Worm (Caenorhabditis elegans) whole organism, L4 larva: Measurements from ENCODE around the gene pdi-2.
A peak's percentile ranks its signal among the peaks of the same experiment; 100 is the strongest.

ENCODE experiments used
- F44E2.7 ChIP-seq: fragments of 200-800 bp; sonication (Bioruptor generic); IDR thresholded peaks from 2 replicates; pipeline ENCODE4 v2.1.2; 2022; ENCODE audit warnings: missing genetic modification characterization, missing compliant biosample characterization
- ama-1 ChIP-seq: fragments of 150-350 bp; optimal IDR thresholded peaks from 2 replicates; lab custom pipeline; 2014; ENCODE audit warnings: inconsistent platforms, mixed read lengths
- ceh-82 ChIP-seq: sonication (generic microtip); optimal IDR thresholded peaks from 2 replicates; lab custom pipeline; 2017; ENCODE audit warnings: missing biosample characterization, missing genetic modification characterization
- dve-1 ChIP-seq: sonication (generic microtip); optimal IDR thresholded peaks from 2 replicates; lab custom pipeline; 2017; ENCODE audit warnings: antibody characterized with exemption, mild to moderate bottlenecking, missing genetic modification characterization, missing compliant biosample characterization; ENCODE audit not compliant: insufficient read depth
- lin-13 ChIP-seq: fragments of 150-350 bp; optimal IDR thresholded peaks from 2 replicates; lab custom pipeline; 2014; ENCODE audit warnings: missing biosample characterization, missing genetic modification reagents, missing genetic modification characterization
- lin-15B ChIP-seq: fragments of 150-350 bp; sonication (generic microtip); optimal IDR thresholded peaks from 3 replicates; lab custom pipeline; 2014; ENCODE audit warnings: missing biosample characterization, missing genetic modification characterization
- lsy-2 ChIP-seq, 2 experiments: fragments of 150-350 bp in 1 of 2; sonication (generic microtip) in 1 of 2; optimal IDR thresholded peaks; 2 replicates each; lab custom pipeline; 2014 to 2017; ENCODE audit warnings: missing biosample characterization in 2 of 2, missing genetic modification characterization in 2 of 2
- nhr-11 ChIP-seq: fragments of 150-350 bp; optimal IDR thresholded peaks from 2 replicates; lab custom pipeline; 2014; ENCODE audit warnings: missing biosample characterization, missing genetic modification characterization
- nhr-77 ChIP-seq: fragments of 150-350 bp; optimal IDR thresholded peaks from 2 replicates; lab custom pipeline; 2014; ENCODE audit warnings: missing biosample characterization, missing genetic modification characterization
- zag-1 ChIP-seq: fragments of 150-350 bp; optimal IDR thresholded peaks from 2 replicates; lab custom pipeline; 2014; ENCODE audit warnings: missing biosample characterization, missing genetic modification characterization
- zip-2 ChIP-seq: fragments of 150-350 bp; optimal IDR thresholded peaks from 2 replicates; lab custom pipeline; 2014; ENCODE audit warnings: missing biosample characterization, missing genetic modification characterization

DNA sequence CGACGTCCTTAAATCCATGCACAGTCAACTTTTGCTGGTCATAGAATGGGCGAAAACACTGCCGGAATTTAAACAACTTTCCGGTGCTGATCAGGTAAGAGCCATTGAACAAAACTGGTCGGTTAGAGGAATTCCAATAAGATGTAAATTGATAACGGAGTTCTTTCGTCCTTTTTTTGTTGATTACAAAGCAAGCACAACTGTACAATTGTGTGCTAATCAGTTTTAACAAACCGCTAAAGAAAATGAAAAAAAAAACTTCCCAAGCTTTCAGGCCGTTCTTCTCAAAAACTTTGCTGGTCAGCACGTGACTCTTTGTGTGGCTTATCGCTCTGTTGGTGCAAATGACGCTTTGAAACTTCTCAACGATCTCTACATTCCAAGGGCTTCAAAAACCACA, 10.2 kb downstream of the pdi-2 start:
- TF ChIP-seq lin-13: no peak
- TF ChIP-seq dve-1: peak; percentile 8
- no peak for TF ChIP-seq zag-1 (tag; lab: Kevin White, UChicago)
- TF ChIP-seq nhr-11 (tag; lab: Kevin White, UChicago): no peak
- no peak for TF ChIP-seq nhr-77 (tag; lab: Kevin White, UChicago)
- no peak for TF ChIP-seq lsy-2 (tag; optimal IDR thresholded peaks at IDR 0.05; lab: Kevin White, UChicago)
- TF ChIP-seq F44E2.7 (GFP tag; lab: Robert Waterston, UW): no peak
- no peak for TF ChIP-seq ama-1
- TF ChIP-seq ceh-82 (tag; lab: Kevin White, UChicago): no peak
- TF ChIP-seq zip-2 (tag; lab: Kevin White, UChicago): no peak
- TF ChIP-seq lin-15B (tag; lab: Kevin White, UChicago): no peak
